Fruit fly (Drosophila melanogaster) whole organism, embryonic: ENCODE data around the gene Enoph.
A peak's percentile ranks its signal among the peaks of the same experiment; 100 is the strongest.

Experiments used
- BEAF-32 ChIP-seq: fragments of 200-800 bp; sonication (Bioruptor generic); optimal IDR thresholded peaks from 3 replicates; lab custom pipeline; 2017; ENCODE audit warnings: missing biosample characterization, missing genetic modification characterization, mild to moderate bottlenecking, moderate library complexity, missing genetic modification reagents
- CG10147 ChIP-seq: fragments of 200-800 bp; sonication (Bioruptor generic); optimal IDR thresholded peaks from 2 replicates; lab custom pipeline; 2019; ENCODE audit warnings: missing biosample characterization, mild to moderate bottlenecking, missing genetic modification characterization, moderate library complexity
- CG14441 ChIP-seq: fragments of 200-800 bp; sonication (Bioruptor generic); IDR thresholded peaks from 2 replicates; pipeline ENCODE4 v1.3.6; 2022; ENCODE audit warnings: missing biosample characterization, missing genetic modification characterization
- CG14667 ChIP-seq: fragments of 200-800 bp; sonication (Bioruptor generic); IDR thresholded peaks from 2 replicates; pipeline ENCODE4 v1.3.6; 2022; ENCODE audit warnings: missing biosample characterization, missing genetic modification characterization
- CG15514 ChIP-seq: fragments of 200-800 bp; sonication (Bioruptor generic); optimal IDR thresholded peaks from 3 replicates; lab custom pipeline; 2017; ENCODE audit warnings: missing biosample characterization, missing genetic modification characterization, mild to moderate bottlenecking, moderate library complexity, missing genetic modification reagents
- CG15601 ChIP-seq: fragments of 200-800 bp; sonication (Bioruptor generic); optimal IDR thresholded peaks from 3 replicates; lab custom pipeline; 2019; ENCODE audit warnings: missing biosample characterization, mild to moderate bottlenecking, missing genetic modification characterization, moderate library complexity
- CG17186 ChIP-seq: fragments of 200-800 bp; sonication (Bioruptor generic); optimal IDR thresholded peaks from 3 replicates; lab custom pipeline; 2017; ENCODE audit warnings: missing biosample characterization, missing genetic modification reagents, missing genetic modification characterization
- CG18599 ChIP-seq: fragments of 200-800 bp; sonication (Bioruptor generic); optimal IDR thresholded peaks from 3 replicates; lab custom pipeline; 2017; ENCODE audit warnings: missing biosample characterization, missing genetic modification characterization, mild to moderate bottlenecking, moderate library complexity, missing genetic modification reagents
- CG2712 ChIP-seq: fragments of 200-800 bp; optimal IDR thresholded peaks from 3 replicates; lab custom pipeline; 2019; ENCODE audit warnings: missing biosample characterization, mild to moderate bottlenecking, missing genetic modification characterization, moderate library complexity
- CG32532 ChIP-seq: fragments of 200-800 bp; sonication (Bioruptor generic); IDR thresholded peaks from 2 replicates; pipeline ENCODE4 v1.3.6; 2022; ENCODE audit warnings: missing biosample characterization, missing genetic modification characterization
- CG34376 ChIP-seq: fragments of 200-800 bp; sonication (Bioruptor generic); optimal IDR thresholded peaks from 2 replicates; lab custom pipeline; 2018; ENCODE audit warnings: missing biosample characterization, mild to moderate bottlenecking, missing genetic modification characterization
- CG42726 ChIP-seq: fragments of 200-800 bp; sonication (Bioruptor generic); IDR thresholded peaks from 2 replicates; pipeline ENCODE4 v1.3.6; 2022; ENCODE audit warnings: missing biosample characterization, missing genetic modification characterization; ENCODE audit not compliant: partially characterized antibody
- CG4617 ChIP-seq: fragments of 200-800 bp; sonication (Bioruptor generic); optimal IDR thresholded peaks from 3 replicates; lab custom pipeline; 2016; ENCODE audit warnings: missing biosample characterization, missing genetic modification characterization, borderline replicate concordance
- CG8765 ChIP-seq: fragments of 200-800 bp; sonication (Bioruptor generic); IDR thresholded peaks from 2 replicates; pipeline ENCODE4 v1.3.6; 2022; ENCODE audit warnings: missing biosample characterization, missing genetic modification characterization
- CHES-1-like ChIP-seq: fragments of 200-800 bp; sonication (Bioruptor generic); optimal IDR thresholded peaks from 2 replicates; lab custom pipeline; 2016; ENCODE audit warnings: missing biosample characterization, missing genetic modification characterization
- Camta ChIP-seq: fragments of 200-800 bp; sonication (Bioruptor generic); optimal IDR thresholded peaks from 2 replicates; lab custom pipeline; 2016; ENCODE audit warnings: missing biosample characterization, missing genetic modification characterization
- E2f2 ChIP-seq: fragments of 200-800 bp; sonication (Bioruptor generic); IDR thresholded peaks from 2 replicates; pipeline ENCODE4 v1.3.6; 2022; ENCODE audit warnings: missing biosample characterization, missing genetic modification characterization
- Ets97D ChIP-seq: fragments of 200-800 bp; sonication (Bioruptor generic); optimal IDR thresholded peaks from 3 replicates; lab custom pipeline; 2016; ENCODE audit warnings: missing biosample characterization, missing genetic modification characterization
- Gsc ChIP-seq: fragments of 200-800 bp; sonication (Bioruptor generic); IDR thresholded peaks from 2 replicates; pipeline ENCODE4 v1.3.6; 2022; ENCODE audit warnings: missing biosample characterization, missing genetic modification characterization
- H2.0 ChIP-seq: fragments of 200-800 bp; sonication (Bioruptor generic); IDR thresholded peaks from 2 replicates; pipeline ENCODE4 v1.3.6; 2022; ENCODE audit warnings: missing biosample characterization, missing genetic modification characterization
- Hey ChIP-seq: fragments of 200-800 bp; sonication (Bioruptor generic); optimal IDR thresholded peaks from 3 replicates; lab custom pipeline; 2018; ENCODE audit warnings: missing biosample characterization, mild to moderate bottlenecking, missing genetic modification characterization
- Lim3 ChIP-seq: fragments of 200-800 bp; sonication (Bioruptor generic); IDR thresholded peaks from 2 replicates; pipeline ENCODE4 v1.3.6; 2022; ENCODE audit warnings: missing biosample characterization, missing genetic modification characterization
- Poxn ChIP-seq: fragments of 200-800 bp; sonication (Bioruptor generic); IDR thresholded peaks from 2 replicates; pipeline ENCODE4 v1.3.6; 2022; ENCODE audit warnings: missing biosample characterization, missing genetic modification characterization
- Scr ChIP-seq: fragments of 200-800 bp; sonication (Bioruptor generic); IDR thresholded peaks from 2 replicates; pipeline ENCODE4 v1.3.6; 2022; ENCODE audit warnings: missing biosample characterization, missing genetic modification characterization; ENCODE audit not compliant: partially characterized antibody
- Ssrp ChIP-seq: fragments of 200-800 bp; sonication (Bioruptor generic); optimal IDR thresholded peaks from 2 replicates; lab custom pipeline; 2018; ENCODE audit warnings: missing biosample characterization, mild to moderate bottlenecking, missing genetic modification characterization, moderate library complexity
- Trl ChIP-seq, 3 experiments: fragments of >200 bp in 2 of 3; fragments of 200-800 bp in 1 of 3; sonication (Bioruptor generic) in 1 of 3; optimal IDR thresholded peaks; 2 replicates in 1 of 3; 3 replicates in 2 of 3; lab custom pipeline; 2016 to 2017; ENCODE audit warnings: missing biosample characterization in 1 of 3, missing genetic modification characterization in 1 of 3
- bbx ChIP-seq: fragments of 200-800 bp; sonication (Bioruptor generic); IDR thresholded peaks from 2 replicates; pipeline ENCODE4 v1.3.6; 2022; ENCODE audit warnings: missing biosample characterization, missing genetic modification characterization; ENCODE audit not compliant: partially characterized antibody
- disco-r ChIP-seq: fragments of 200-800 bp; sonication (Bioruptor generic); optimal IDR thresholded peaks from 2 replicates; lab custom pipeline; 2016; ENCODE audit warnings: missing biosample characterization, missing genetic modification characterization
- ewg ChIP-seq: fragments of 200-800 bp; sonication (Bioruptor generic); optimal IDR thresholded peaks from 3 replicates; lab custom pipeline; 2017; ENCODE audit warnings: mild to moderate bottlenecking, missing biosample characterization, missing genetic modification reagents, missing genetic modification characterization
- ftz-f1 ChIP-seq: fragments of 200-800 bp; sonication (Bioruptor generic); optimal IDR thresholded peaks from 2 replicates; lab custom pipeline; 2016; ENCODE audit warnings: missing biosample characterization, missing genetic modification characterization
- insv ChIP-seq, 2 experiments: fragments of 200-800 bp; sonication (Bioruptor generic); optimal IDR thresholded peaks; 3 replicates each; lab custom pipeline; 2016 to 2018; ENCODE audit warnings: missing biosample characterization in 2 of 2, missing genetic modification characterization in 2 of 2
- jumu ChIP-seq: fragments of 200-800 bp; sonication (Bioruptor generic); optimal IDR thresholded peaks from 3 replicates; lab custom pipeline; 2016; ENCODE audit warnings: missing biosample characterization, missing genetic modification characterization
- lmd ChIP-seq: fragments of 200-800 bp; sonication (Bioruptor generic); IDR thresholded peaks from 2 replicates; pipeline ENCODE4 v1.3.6; 2022; ENCODE audit warnings: missing biosample characterization, missing genetic modification characterization
- lov ChIP-seq, 2 experiments: fragments of 200-800 bp in 1 of 2; fragments of >200 bp in 1 of 2; sonication (Bioruptor generic) in 1 of 2; IDR thresholded peaks in 1 of 2; optimal IDR thresholded peaks in 1 of 2; 2 replicates in 1 of 2; 3 replicates in 1 of 2; pipeline versions ENCODE4 v1.3.6 to Lab custom; 2017 to 2022; ENCODE audit warnings: missing biosample characterization in 1 of 2, missing genetic modification characterization in 1 of 2
- p53 ChIP-seq: fragments of 200-800 bp; sonication (Bioruptor generic); optimal IDR thresholded peaks from 2 replicates; lab custom pipeline; 2016; ENCODE audit warnings: missing biosample characterization, missing genetic modification characterization
- peb ChIP-seq: fragments of 200-800 bp; sonication (Bioruptor generic); IDR thresholded peaks from 2 replicates; pipeline ENCODE4 v1.3.6; 2022; ENCODE audit warnings: missing biosample characterization, missing genetic modification characterization
- pfk ChIP-seq: fragments of 200-800 bp; sonication (Bioruptor generic); optimal IDR thresholded peaks from 2 replicates; lab custom pipeline; 2018; ENCODE audit warnings: missing biosample characterization, mild to moderate bottlenecking, missing genetic modification characterization, moderate library complexity
- pum ChIP-seq: fragments of 200-800 bp; sonication (Bioruptor generic); optimal IDR thresholded peaks from 2 replicates; lab custom pipeline; 2016; ENCODE audit warnings: missing biosample characterization, missing genetic modification characterization
- rib ChIP-seq: fragments of 200-800 bp; sonication (Bioruptor generic); IDR thresholded peaks from 2 replicates; pipeline ENCODE4 v1.3.6; 2022; ENCODE audit warnings: missing biosample characterization, missing genetic modification characterization
- sc ChIP-seq, 3 experiments: fragments of >200 bp in 2 of 3; fragments of 200-800 bp in 1 of 3; sonication (Bioruptor generic) in 1 of 3; optimal IDR thresholded peaks; 2 replicates in 2 of 3; 3 replicates in 1 of 3; lab custom pipeline; 2017; ENCODE audit warnings: mild to moderate bottlenecking in 1 of 3, missing biosample characterization in 1 of 3, missing genetic modification characterization in 1 of 3, missing genetic modification reagents in 1 of 3
- sd ChIP-seq: fragments of 200-800 bp; sonication (Bioruptor generic); optimal IDR thresholded peaks from 3 replicates; lab custom pipeline; 2018; ENCODE audit warnings: missing biosample characterization, mild to moderate bottlenecking, missing genetic modification characterization, moderate library complexity
- sens-2 ChIP-seq: fragments of 200-800 bp; sonication (Bioruptor generic); IDR thresholded peaks from 2 replicates; pipeline ENCODE4 v1.3.6; 2022; ENCODE audit warnings: missing biosample characterization, missing genetic modification characterization
- slou ChIP-seq: fragments of 200-800 bp; sonication (Bioruptor generic); optimal IDR thresholded peaks from 3 replicates; lab custom pipeline; 2016; ENCODE audit warnings: missing biosample characterization, missing genetic modification characterization
- sob ChIP-seq: fragments of 200-800 bp; sonication (Bioruptor generic); IDR thresholded peaks from 2 replicates; pipeline ENCODE4 v1.3.6; 2022; ENCODE audit warnings: missing biosample characterization, missing genetic modification characterization
- tup ChIP-seq: fragments of 200-800 bp; sonication (Bioruptor generic); optimal IDR thresholded peaks from 2 replicates; lab custom pipeline; 2016; ENCODE audit warnings: missing biosample characterization, mild to moderate bottlenecking, missing genetic modification characterization, moderate library complexity
- zen2 ChIP-seq: fragments of 200-800 bp; sonication (Bioruptor generic); IDR thresholded peaks from 3 replicates; pipeline ENCODE4 v1.3.6; 2022; ENCODE audit warnings: missing biosample characterization, missing genetic modification characterization; ENCODE audit not compliant: partially characterized antibody

The Enoph gene

dm6 chr3R:5251243-5251865, 5.1 kb downstream of the Enoph start, which contains the start of gene CtsF (continued):
- TF ChIP-seq BEAF-32 (GFP tag; lab: Kevin White, UChicago): peak; percentile 98
- TF ChIP-seq sob (GFP tag; lab: Robert Waterston, UW): 0 out of 2 replicates have a peak, but pooled peaks have one; percentile 42
- TF ChIP-seq H2.0 (GFP tag; lab: Robert Waterston, UW): no peak
- peak; percentile 14 for TF ChIP-seq jumu
- peak; percentile 98 for TF ChIP-seq Scr (GFP tag; lab: Robert Waterston, UW)
- TF ChIP-seq Camta: peak; percentile 26
- no peak for TF ChIP-seq CG8765 (GFP tag; lab: Robert Waterston, UW)
- TF ChIP-seq zen2 (GFP tag; lab: Robert Waterston, UW): peak; percentile 100
- TF ChIP-seq disco-r (GFP tag; lab: Kevin White, UChicago): peak; percentile 4
- TF ChIP-seq E2f2 (GFP tag; lab: Robert Waterston, UW): peak; percentile 95
- TF ChIP-seq Trl (optimal IDR thresholded peaks at IDR 0.05; lab: Kevin White, UChicago): peak in 1 of 2 experiments; percentile 37
- TF ChIP-seq Trl (GFP tag; optimal IDR thresholded peaks at IDR 0.05; lab: Kevin White, UChicago): no peak
- peak; percentile 70 for TF ChIP-seq CG17186 (GFP tag; lab: Kevin White, UChicago)
- peak; percentile 57 for TF ChIP-seq CG4617 (GFP tag; lab: Kevin White, UChicago)
- no peak for TF ChIP-seq slou
- no peak for TF ChIP-seq Poxn (GFP tag; lab: Robert Waterston, UW)
- peak; percentile 0 for TF ChIP-seq p53
- TF ChIP-seq ftz-f1 (GFP tag; lab: Kevin White, UChicago): peak; percentile 71
- TF ChIP-seq CHES-1-like (GFP tag; lab: Kevin White, UChicago): peak; percentile 49
- TF ChIP-seq sens-2: no peak
- TF ChIP-seq ewg (GFP tag; lab: Kevin White, UChicago): peak; percentile 4
- TF ChIP-seq sc (optimal IDR thresholded peaks at IDR 0.05; lab: Kevin White, UChicago): no peak
- no peak for TF ChIP-seq sc (GFP tag; optimal IDR thresholded peaks at IDR 0.05; lab: Kevin White, UChicago)
- TF ChIP-seq CG10147 (GFP tag; lab: Kevin White, UChicago): peak; percentile 16
- peak; percentile 36 for TF ChIP-seq sd (tag; lab: Kevin White, UChicago)
- no peak for TF ChIP-seq Lim3
- no peak for TF ChIP-seq CG14667 (GFP tag; lab: Robert Waterston, UW)
- no peak for TF ChIP-seq Gsc (GFP tag; lab: Robert Waterston, UW)
- peak; percentile 13 for TF ChIP-seq CG15601 (tag; lab: Kevin White, UChicago)
- TF ChIP-seq CG15514 (GFP tag; lab: Kevin White, UChicago): peak; percentile 89
- TF ChIP-seq CG2712: peak; percentile 38
- TF ChIP-seq lov (optimal IDR thresholded peaks at IDR 0.05; lab: Kevin White, UChicago): no peak
- TF ChIP-seq lov (GFP tag; IDR thresholded peaks at IDR 0.05; lab: Robert Waterston, UW): 0 out of 3 replicates have a peak, but pooled peaks have one; percentile 21
- no peak for TF ChIP-seq insv (GFP tag; optimal IDR thresholded peaks at IDR 0.05; lab: Kevin White, UChicago)
- TF ChIP-seq Ssrp (tag; lab: Kevin White, UChicago): no peak
- no peak for TF ChIP-seq pfk (GFP tag; lab: Kevin White, UChicago)
- peak; percentile 34; the same call in 1 of the 2 replicates for TF ChIP-seq CG32532 (GFP tag; lab: Robert Waterston, UW)
- TF ChIP-seq CG42726 (GFP tag; lab: Robert Waterston, UW): peak; percentile 98
- no peak for TF ChIP-seq Hey (tag; lab: Kevin White, UChicago)
- no peak for TF ChIP-seq CG14441 (GFP tag; lab: Robert Waterston, UW)
- peak; percentile 99 for TF ChIP-seq bbx (GFP tag; lab: Robert Waterston, UW)
- TF ChIP-seq rib (GFP tag; lab: Robert Waterston, UW): peak; percentile 54; the same call in 1 of the 2 replicates
- no peak for TF ChIP-seq pum (GFP tag; lab: Kevin White, UChicago)
- no peak for TF ChIP-seq lmd (GFP tag; lab: Robert Waterston, UW)
- peak; percentile 74 for TF ChIP-seq Ets97D
- peak; percentile 42 for TF ChIP-seq CG34376 (GFP tag; lab: Kevin White, UChicago)
- peak; percentile 55 for TF ChIP-seq CG18599 (GFP tag; lab: Kevin White, UChicago)
- no peak for TF ChIP-seq tup (GFP tag; lab: Kevin White, UChicago)
- no peak for TF ChIP-seq peb (GFP tag; lab: Robert Waterston, UW)
